Worm (Caenorhabditis elegans): ENCODE results near the gene tbx-38.
A peak's percentile ranks its signal among the peaks of the same experiment; 100 is the strongest.
"Not testable (repeated sequence)": the region's sequence is repeated elsewhere in the genome, so short reads cannot be mapped to it uniquely, and the experiment has no call there.

Gene tbx-38

DNA sequence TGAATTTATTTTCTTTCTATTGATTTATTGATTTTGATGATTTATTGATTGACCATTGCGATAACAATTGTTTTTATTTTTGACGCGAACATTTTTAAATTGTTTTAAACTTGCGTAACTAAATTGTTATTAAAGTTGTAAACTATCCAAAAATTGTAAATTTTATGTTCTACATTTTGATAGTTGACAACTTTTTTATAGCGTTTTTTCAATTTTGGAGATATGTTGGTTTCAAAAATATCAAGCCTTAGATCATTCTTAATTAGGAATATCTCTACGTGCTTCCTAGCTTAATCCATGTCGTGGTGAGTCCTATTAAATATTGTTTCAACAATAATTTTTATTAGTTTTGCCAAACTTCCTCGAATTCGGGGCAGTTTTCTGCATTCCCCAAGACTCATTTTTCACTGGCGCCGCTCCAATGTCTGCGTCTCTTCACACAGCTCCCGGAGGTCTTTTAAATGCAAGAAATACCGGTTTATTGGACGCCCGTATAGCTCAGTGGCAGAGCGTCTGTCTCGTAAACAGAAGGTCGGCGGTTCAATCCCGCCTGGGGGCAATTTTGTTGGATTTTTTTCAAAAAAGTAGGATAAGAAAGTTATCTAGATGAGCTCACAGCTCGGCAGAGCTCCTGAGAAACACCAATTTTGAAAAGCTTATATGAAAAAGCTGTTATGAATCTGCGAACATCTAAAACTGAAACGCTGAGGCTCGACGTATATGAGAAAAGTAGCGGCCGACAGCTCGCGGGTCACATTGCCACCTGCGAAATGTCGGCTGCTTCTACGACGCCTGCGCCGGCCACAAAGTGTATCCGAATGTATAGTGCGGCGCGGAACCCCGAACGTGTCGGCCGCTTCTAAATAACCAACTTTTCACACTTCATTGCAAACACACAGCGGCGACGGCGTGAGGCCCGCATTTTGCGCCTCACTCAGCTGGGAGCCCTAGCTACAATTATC is 6.7 kb upstream of the tbx-38 start, which contains the start of gene C24H11.2 (continued):
- peak; percentile 57; the same call in 1 of the 2 replicates for TF ChIP-seq unc-98 (GFP tag; IDR thresholded peaks at IDR 0.05)
- TF ChIP-seq F16B12.6 (tag; optimal IDR thresholded peaks at IDR 0.05): peak; percentile 53
- peak; percentile 11 for TF ChIP-seq nhr-76 (tag; optimal IDR thresholded peaks at IDR 0.05)
- TF ChIP-seq dsc-1 (tag; optimal IDR thresholded peaks at IDR 0.05): peak; percentile 63
- peak; percentile 62 for TF ChIP-seq fos-1 (tag; optimal IDR thresholded peaks at IDR 0.05)
- peak; percentile 46 to 64 for TF ChIP-seq efl-1 (optimal IDR thresholded peaks at IDR 0.05)
- TF ChIP-seq efl-1 (GFP tag; optimal IDR thresholded peaks at IDR 0.05 in 1 of 2): peak; percentile 55 to 96
- peak; percentile 56 for TF ChIP-seq C16A3.4 (tag; optimal IDR thresholded peaks at IDR 0.05)
- peak in 1 of 2 experiments; percentile 48 for TF ChIP-seq mdl-1 (tag; optimal IDR thresholded peaks at IDR 0.05)
- peak; percentile 50 to 56 (median 55) for TF ChIP-seq dpl-1 (GFP tag; optimal IDR thresholded peaks at IDR 0.05)
- peak; percentile 54 for TF ChIP-seq fkh-8 (tag; optimal IDR thresholded peaks at IDR 0.05)
- peak; percentile 94 for TF ChIP-seq snpc-4 (tag; optimal IDR thresholded peaks at IDR 0.05)
- TF ChIP-seq fkh-10 (GFP tag; optimal IDR thresholded peaks at IDR 0.05): peak; percentile 0
- TF ChIP-seq nhr-71 (tag; optimal IDR thresholded peaks at IDR 0.05): peak; percentile 72
- TF ChIP-seq rnt-1 (tag; optimal IDR thresholded peaks at IDR 0.05): peak; percentile 82
- TF ChIP-seq nhr-90 (tag; optimal IDR thresholded peaks at IDR 0.05; ENCODE audit: poor library complexity): peak; percentile 57
- TF ChIP-seq elt-3 (tag; optimal IDR thresholded peaks at IDR 0.05): peak in 1 of 6 experiments; percentile 29
- peak; percentile 14 for TF ChIP-seq ceh-8 (GFP tag; optimal IDR thresholded peaks at IDR 0.05)
- TF ChIP-seq lin-14 (GFP tag; optimal IDR thresholded peaks at IDR 0.05): peak; percentile 56
- TF ChIP-seq isw-1 (GFP tag; IDR thresholded peaks at IDR 0.05): 0 out of 2 replicates have a peak, but pooled peaks have one; percentile 4
- peak; percentile 40 for TF ChIP-seq skn-1 (tag; optimal IDR thresholded peaks at IDR 0.05)
- peak; percentile 39 for TF ChIP-seq lir-3 (tag; optimal IDR thresholded peaks at IDR 0.05; ENCODE audit: poor library complexity)
- peak; percentile 62 for TF ChIP-seq xbp-1 (tag; optimal IDR thresholded peaks at IDR 0.05)
- peak; percentile 46 to 72 for TF ChIP-seq lin-35 (GFP tag; optimal IDR thresholded peaks at IDR 0.05)
- peak; percentile 41 to 47 (median 47) for TF ChIP-seq ceh-82 (tag; optimal IDR thresholded peaks at IDR 0.05)

ce11 chrIII:11789480-11789879 is 3.6 kb upstream of the tbx-38 start:
- TF ChIP-seq unc-130 (tag; optimal IDR thresholded peaks at IDR 0.05) (no peak), xbp-1 (tag; optimal IDR thresholded peaks at IDR 0.05) (no peak), ceh-82 (tag; optimal IDR thresholded peaks at IDR 0.05) (no peak), fkh-8 (tag; optimal IDR thresholded peaks at IDR 0.05) (no peak), C16A3.4 (tag; optimal IDR thresholded peaks at IDR 0.05) (no peak), ztf-11 (tag; optimal IDR thresholded peaks at IDR 0.05) (no peak), mef-2 (tag; optimal IDR thresholded peaks at IDR 0.05) (no peak), fkh-10 (GFP tag; optimal IDR thresholded peaks at IDR 0.05) (no peak), pqm-1 (tag; optimal IDR thresholded peaks at IDR 0.05) (no peak), nhr-71 (tag; optimal IDR thresholded peaks at IDR 0.05) (no peak), vab-15 (tag; optimal IDR thresholded peaks at IDR 0.05) (no peak), aha-1 (tag; optimal IDR thresholded peaks at IDR 0.05) (no peak)

ce11 chrIII:11787376-11787775 is 1.5 kb upstream of the tbx-38 start, which contains the start of gene C24H11.1:
Gene C24H11.1 (plus strand): TSS chrIII:11787676.
- TF ChIP-seq lir-3 (tag; optimal IDR thresholded peaks at IDR 0.05; ENCODE audit: poor library complexity); pax-3 (tag; optimal IDR thresholded peaks at IDR 0.05); egl-27 (tag; optimal IDR thresholded peaks at IDR 0.05): not testable (repeated sequence)

ce11 chrIII:11781800-11782199 is 4.1 kb downstream of the tbx-38 start, which contains the start of gene srd-74:
Gene srd-74 (plus strand): TSS chrIII:11782100.
- TF ChIP-seq grh-1 (GFP tag; IDR thresholded peaks at IDR 0.05) (no peak), lin-14 (GFP tag; optimal IDR thresholded peaks at IDR 0.05) (no peak), lsy-2 (tag; optimal IDR thresholded peaks at IDR 0.05) (no peak), ztf-11 (tag; optimal IDR thresholded peaks at IDR 0.05) (no peak)
